Fruit fly (Drosophila melanogaster) whole organism, embryonic: Measurements from ENCODE around the gene CG18135.

Source experiments
- Atf3 ChIP-seq: fragments of 200-800 bp; sonication (Bioruptor generic); optimal IDR thresholded peaks from 3 replicates; lab custom pipeline; 2016; ENCODE audit warnings: missing biosample characterization, missing genetic modification characterization
- Atf6 ChIP-seq: fragments of 200-800 bp; sonication (Bioruptor generic); IDR thresholded peaks from 2 replicates; pipeline ENCODE4 v1.3.6; 2022; ENCODE audit warnings: missing biosample characterization, missing genetic modification characterization
- B-H2 ChIP-seq: fragments of 200-800 bp; sonication (Bioruptor generic); optimal IDR thresholded peaks from 2 replicates; lab custom pipeline; 2018; ENCODE audit warnings: missing biosample characterization, mild to moderate bottlenecking, missing genetic modification characterization
- Bdp1 ChIP-seq: fragments of 200-800 bp; sonication (Bioruptor generic); optimal IDR thresholded peaks from 3 replicates; lab custom pipeline; 2016; ENCODE audit warnings: missing biosample characterization, missing genetic modification characterization
- CG10147 ChIP-seq: fragments of 200-800 bp; sonication (Bioruptor generic); optimal IDR thresholded peaks from 2 replicates; lab custom pipeline; 2019; ENCODE audit warnings: missing biosample characterization, mild to moderate bottlenecking, missing genetic modification characterization, moderate library complexity
- CG10979 ChIP-seq: fragments of 200-800 bp; sonication (Bioruptor generic); optimal IDR thresholded peaks from 2 replicates; lab custom pipeline; 2018; ENCODE audit warnings: missing biosample characterization, mild to moderate bottlenecking, missing genetic modification characterization, moderate library complexity
- CG11085 ChIP-seq: fragments of 200-800 bp; sonication (Bioruptor generic); IDR thresholded peaks from 2 replicates; pipeline ENCODE4 v1.3.6; 2022; ENCODE audit warnings: missing biosample characterization, missing genetic modification characterization
- CG12071 ChIP-seq: fragments of 200-800 bp; sonication (Bioruptor generic); optimal IDR thresholded peaks from 3 replicates; lab custom pipeline; 2018; ENCODE audit warnings: missing biosample characterization, mild to moderate bottlenecking, missing genetic modification characterization
- CG12299 ChIP-seq: fragments of 200-800 bp; sonication (Bioruptor generic); optimal IDR thresholded peaks from 2 replicates; lab custom pipeline; 2018; ENCODE audit warnings: missing biosample characterization, mild to moderate bottlenecking, missing genetic modification characterization
- CG12659 ChIP-seq: fragments of 200-800 bp; sonication (Bioruptor generic); optimal IDR thresholded peaks from 3 replicates; lab custom pipeline; 2017; ENCODE audit warnings: mild to moderate bottlenecking, missing biosample characterization, missing genetic modification reagents, missing genetic modification characterization
- CG13894 ChIP-seq: fragments of 200-800 bp; sonication (Bioruptor generic); optimal IDR thresholded peaks from 3 replicates; lab custom pipeline; 2018; ENCODE audit warnings: missing biosample characterization, mild to moderate bottlenecking, missing genetic modification characterization, moderate library complexity
- CG2120 ChIP-seq: fragments of 200-800 bp; sonication (Bioruptor generic); optimal IDR thresholded peaks from 3 replicates; lab custom pipeline; 2016; ENCODE audit warnings: missing biosample characterization, missing genetic modification characterization
- CG2129 ChIP-seq: fragments of 200-800 bp; sonication (Bioruptor generic); IDR thresholded peaks from 2 replicates; pipeline ENCODE4 v1.3.6; 2022; ENCODE audit warnings: missing biosample characterization, missing genetic modification characterization; ENCODE audit not compliant: partially characterized antibody
- CG2875 ChIP-seq: fragments of 200-800 bp; sonication (Bioruptor generic); optimal IDR thresholded peaks from 2 replicates; lab custom pipeline; 2017; ENCODE audit warnings: missing biosample characterization, mild to moderate bottlenecking, missing genetic modification characterization, missing genetic modification reagents
- CG31441 ChIP-seq: fragments of 200-800 bp; sonication (Bioruptor generic); IDR thresholded peaks from 2 replicates; pipeline ENCODE4 v1.3.6; 2022; ENCODE audit warnings: missing biosample characterization, missing genetic modification characterization
- CG3281 ChIP-seq: fragments of 200-800 bp; sonication (Bioruptor generic); optimal IDR thresholded peaks from 3 replicates; lab custom pipeline; 2017; ENCODE audit warnings: missing biosample characterization, mild to moderate bottlenecking, missing genetic modification characterization
- CG4854 ChIP-seq: fragments of 200-800 bp; sonication (Bioruptor generic); optimal IDR thresholded peaks from 2 replicates; lab custom pipeline; 2016; ENCODE audit warnings: missing biosample characterization, missing genetic modification characterization, inconsistent platforms
- CG6654 ChIP-seq: fragments of 200-800 bp; sonication (Bioruptor generic); optimal IDR thresholded peaks from 2 replicates; lab custom pipeline; 2017; ENCODE audit warnings: missing biosample characterization, mild to moderate bottlenecking, missing genetic modification characterization
- CG8281 ChIP-seq: fragments of 200-800 bp; sonication (Bioruptor generic); optimal IDR thresholded peaks from 2 replicates; lab custom pipeline; 2018; ENCODE audit warnings: missing biosample characterization, mild to moderate bottlenecking, missing genetic modification characterization, moderate library complexity
- CG8765 ChIP-seq: fragments of 200-800 bp; sonication (Bioruptor generic); IDR thresholded peaks from 2 replicates; pipeline ENCODE4 v1.3.6; 2022; ENCODE audit warnings: missing biosample characterization, missing genetic modification characterization
- CG9727 ChIP-seq: fragments of 200-800 bp; sonication (Bioruptor generic); optimal IDR thresholded peaks from 3 replicates; lab custom pipeline; 2017; ENCODE audit warnings: missing biosample characterization, mild to moderate bottlenecking, missing genetic modification characterization
- Chrac-16 ChIP-seq: fragments of 200-800 bp; sonication (Bioruptor generic); optimal IDR thresholded peaks from 3 replicates; lab custom pipeline; 2016; ENCODE audit warnings: missing biosample characterization, missing genetic modification characterization
- Drgx ChIP-seq: fragments of 200-800 bp; sonication (Bioruptor generic); IDR thresholded peaks from 2 replicates; pipeline ENCODE4 v1.3.6; 2022; ENCODE audit warnings: missing biosample characterization, missing genetic modification characterization
- Fer3 ChIP-seq: fragments of 200-800 bp; sonication (Bioruptor generic); optimal IDR thresholded peaks from 2 replicates; lab custom pipeline; 2018; ENCODE audit warnings: missing biosample characterization, mild to moderate bottlenecking, missing genetic modification characterization, moderate library complexity
- Gsc ChIP-seq: fragments of 200-800 bp; sonication (Bioruptor generic); IDR thresholded peaks from 2 replicates; pipeline ENCODE4 v1.3.6; 2022; ENCODE audit warnings: missing biosample characterization, missing genetic modification characterization
- MBD-R2 ChIP-seq: fragments of 200-800 bp; sonication (Bioruptor generic); IDR thresholded peaks from 2 replicates; pipeline ENCODE4 v1.3.6; 2022; ENCODE audit warnings: missing biosample characterization, missing genetic modification characterization
- NC2α ChIP-seq: fragments of 200-800 bp; sonication (Bioruptor generic); optimal IDR thresholded peaks from 2 replicates; lab custom pipeline; 2016; ENCODE audit warnings: missing biosample characterization, missing genetic modification characterization
- NFAT ChIP-seq: fragments of 200-800 bp; sonication (Bioruptor generic); IDR thresholded peaks from 2 replicates; pipeline ENCODE4 v1.3.6; 2022; ENCODE audit warnings: missing biosample characterization, missing genetic modification characterization
- Nf-YC ChIP-seq: fragments of 200-800 bp; optimal IDR thresholded peaks from 3 replicates; lab custom pipeline; 2019; ENCODE audit warnings: missing biosample characterization, mild to moderate bottlenecking, missing genetic modification characterization, moderate library complexity
- Sry-δ ChIP-seq: fragments of 200-800 bp; sonication (Bioruptor generic); optimal IDR thresholded peaks from 2 replicates; lab custom pipeline; 2016; ENCODE audit warnings: missing biosample characterization, missing genetic modification characterization
- Ssrp ChIP-seq: fragments of 200-800 bp; sonication (Bioruptor generic); optimal IDR thresholded peaks from 2 replicates; lab custom pipeline; 2018; ENCODE audit warnings: missing biosample characterization, mild to moderate bottlenecking, missing genetic modification characterization, moderate library complexity
- Taf1 ChIP-seq: fragments of 200-800 bp; sonication (Bioruptor generic); IDR thresholded peaks from 2 replicates; pipeline ENCODE4 v1.3.6; 2022; ENCODE audit warnings: missing biosample characterization, missing genetic modification characterization
- amos ChIP-seq: fragments of 200-800 bp; sonication (Bioruptor generic); IDR thresholded peaks from 2 replicates; pipeline ENCODE4 v1.3.6; 2022; ENCODE audit warnings: missing biosample characterization, missing genetic modification characterization; ENCODE audit not compliant: partially characterized antibody
- ash1 ChIP-seq: fragments of 200-800 bp; sonication (Bioruptor generic); optimal IDR thresholded peaks from 2 replicates; lab custom pipeline; 2018; ENCODE audit warnings: missing biosample characterization, mild to moderate bottlenecking, missing genetic modification characterization
- caup ChIP-seq: fragments of 200-800 bp; sonication (Bioruptor generic); optimal IDR thresholded peaks from 3 replicates; lab custom pipeline; 2017; ENCODE audit warnings: missing biosample characterization, mild to moderate bottlenecking, missing genetic modification characterization, moderate library complexity; ENCODE audit not compliant: severe bottlenecking
- exex ChIP-seq: fragments of 200-800 bp; sonication (Bioruptor generic); optimal IDR thresholded peaks from 4 replicates; lab custom pipeline; 2018; ENCODE audit warnings: missing biosample characterization, mild to moderate bottlenecking, missing genetic modification characterization, moderate library complexity
- fd64A ChIP-seq: fragments of 200-800 bp; sonication (Bioruptor generic); optimal IDR thresholded peaks from 3 replicates; lab custom pipeline; 2018; ENCODE audit warnings: missing biosample characterization, mild to moderate bottlenecking, missing genetic modification characterization
- fu2 ChIP-seq: fragments of 200-800 bp; sonication (Bioruptor generic); optimal IDR thresholded peaks from 2 replicates; lab custom pipeline; 2016; ENCODE audit warnings: missing biosample characterization, missing genetic modification characterization
- gem ChIP-seq: fragments of 200-800 bp; sonication (Bioruptor generic); optimal IDR thresholded peaks from 2 replicates; lab custom pipeline; 2019; ENCODE audit warnings: missing biosample characterization, mild to moderate bottlenecking, missing genetic modification characterization, moderate library complexity
- nerfin-1 ChIP-seq: fragments of 200-800 bp; sonication (Bioruptor generic); optimal IDR thresholded peaks from 3 replicates; lab custom pipeline; 2019; ENCODE audit warnings: missing biosample characterization, mild to moderate bottlenecking, missing genetic modification characterization, moderate library complexity
- nom ChIP-seq: fragments of 200-800 bp; sonication (Bioruptor generic); optimal IDR thresholded peaks from 2 replicates; lab custom pipeline; 2017; ENCODE audit warnings: missing biosample characterization, missing genetic modification characterization, mild to moderate bottlenecking, moderate library complexity, missing genetic modification reagents
- peb ChIP-seq: fragments of 200-800 bp; sonication (Bioruptor generic); IDR thresholded peaks from 2 replicates; pipeline ENCODE4 v1.3.6; 2022; ENCODE audit warnings: missing biosample characterization, missing genetic modification characterization
- pfk ChIP-seq: fragments of 200-800 bp; sonication (Bioruptor generic); optimal IDR thresholded peaks from 2 replicates; lab custom pipeline; 2018; ENCODE audit warnings: missing biosample characterization, mild to moderate bottlenecking, missing genetic modification characterization, moderate library complexity
- schlank ChIP-seq: fragments of 200-800 bp; sonication (Bioruptor generic); optimal IDR thresholded peaks from 2 replicates; lab custom pipeline; 2018; ENCODE audit warnings: missing biosample characterization, mild to moderate bottlenecking, missing genetic modification characterization
- tgo ChIP-seq: fragments of 200-800 bp; sonication (Bioruptor generic); IDR thresholded peaks from 3 replicates; pipeline ENCODE4 v1.3.6; 2022; ENCODE audit warnings: missing biosample characterization, missing genetic modification characterization
- ttk ChIP-seq: fragments of 200-800 bp; sonication (Bioruptor generic); IDR thresholded peaks from 2 replicates; pipeline ENCODE4 v2.1.2; 2022; ENCODE audit warnings: missing biosample characterization, missing genetic modification characterization
- twi ChIP-seq: fragments of 200-800 bp; optimal IDR thresholded peaks from 2 replicates; lab custom pipeline; 2019; ENCODE audit warnings: missing biosample characterization, mild to moderate bottlenecking, missing genetic modification characterization, moderate library complexity
- unpg ChIP-seq: fragments of 200-800 bp; sonication (Bioruptor generic); optimal IDR thresholded peaks from 3 replicates; lab custom pipeline; 2018; ENCODE audit warnings: missing biosample characterization, mild to moderate bottlenecking, missing genetic modification characterization, moderate library complexity
- usp ChIP-seq: fragments of >200 bp; optimal IDR thresholded peaks from 2 replicates; lab custom pipeline; 2017; ENCODE audit warnings: missing biosample characterization, missing genetic modification characterization
- vvl ChIP-seq: fragments of 200-800 bp; sonication (Bioruptor generic); IDR thresholded peaks from 2 replicates; pipeline ENCODE4 v1.3.6; 2022; ENCODE audit warnings: missing biosample characterization, missing genetic modification characterization

Gene CG18135

dm6 chr3L:19024800-19025199 lies 26.7 kb upstream of the CG18135 start (continued):
- TF ChIP-seq CG4854 (GFP tag; lab: Kevin White, UChicago) (no peak), CG8765 (GFP tag; lab: Robert Waterston, UW) (peak; percentile 81), Bdp1 (peak; percentile 66), ttk (GFP tag; lab: Robert Waterston, UW) (peak; percentile 87), CG12071 (GFP tag; lab: Kevin White, UChicago) (no peak), ash1 (GFP tag; lab: Kevin White, UChicago) (no peak), CG9727 (peak; percentile 86), Sry-δ (peak; percentile 51), CG3281 (GFP tag; lab: Kevin White, UChicago) (peak; percentile 61), Gsc (GFP tag; lab: Robert Waterston, UW) (0 out of 2 replicates have a peak, but pooled peaks have one; percentile 29), Chrac-16 (GFP tag; lab: Kevin White, UChicago) (peak; percentile 76), Atf3 (GFP tag; lab: Kevin White, UChicago) (peak; percentile 68), CG10147 (GFP tag; lab: Kevin White, UChicago) (peak; percentile 49), vvl (GFP tag; lab: Robert Waterston, UW) (peak; percentile 92), CG10979 (tag; lab: Kevin White, UChicago) (peak; percentile 78), CG12299 (peak; percentile 25), twi (tag; lab: Kevin White, UChicago) (peak; percentile 55), usp (GFP tag; lab: Kevin White, UChicago) (no peak), NC2α (GFP tag; lab: Kevin White, UChicago) (peak; percentile 77), CG2875 (GFP tag; lab: Kevin White, UChicago) (peak; percentile 69), unpg (GFP tag; lab: Kevin White, UChicago) (peak; percentile 66), CG13894 (tag; lab: Kevin White, UChicago) (no peak), CG2120 (GFP tag; lab: Kevin White, UChicago) (peak; percentile 57), Taf1 (GFP tag; lab: Robert Waterston, UW) (0 out of 2 replicates have a peak, but pooled peaks have one; percentile 13), nom (GFP tag; lab: Kevin White, UChicago) (no peak), nerfin-1 (tag; lab: Kevin White, UChicago) (peak; percentile 75), CG2129 (GFP tag; lab: Robert Waterston, UW) (no peak), CG12659 (GFP tag; lab: Kevin White, UChicago) (peak; percentile 61), amos (GFP tag; lab: Robert Waterston, UW) (no peak), schlank (no peak), CG31441 (GFP tag; lab: Robert Waterston, UW) (peak; percentile 88), CG11085 (GFP tag; lab: Robert Waterston, UW) (no peak), tgo (peak; percentile 74), MBD-R2 (GFP tag; lab: Robert Waterston, UW) (peak; percentile 38; the same call in 1 of the 2 replicates), Fer3 (tag; lab: Kevin White, UChicago) (peak; percentile 63), fd64A (GFP tag; lab: Kevin White, UChicago) (peak; percentile 60), exex (tag; lab: Kevin White, UChicago) (no peak), B-H2 (GFP tag; lab: Kevin White, UChicago) (no peak), Drgx (GFP tag; lab: Robert Waterston, UW) (no peak), Ssrp (peak; percentile 75), pfk (no peak), Nf-YC (tag; lab: Kevin White, UChicago) (peak; percentile 24), CG8281 (tag; lab: Kevin White, UChicago) (peak; percentile 51), gem (tag; lab: Kevin White, UChicago) (peak; percentile 79), fu2 (GFP tag; lab: Kevin White, UChicago) (peak; percentile 8), peb (peak; percentile 62; the same call in 1 of the 2 replicates), NFAT (GFP tag; lab: Robert Waterston, UW) (peak; percentile 13; the same call in 1 of the 2 replicates), caup (GFP tag; lab: Kevin White, UChicago) (peak; percentile 61), Atf6 (peak; percentile 61; the same call in 1 of the 2 replicates), CG6654 (peak; percentile 55)
